Fruit fly (Drosophila melanogaster): Measurements from ENCODE around the gene crp.
A peak's percentile ranks its signal among the peaks of the same experiment; 100 is the strongest.

The crp gene

DNA sequence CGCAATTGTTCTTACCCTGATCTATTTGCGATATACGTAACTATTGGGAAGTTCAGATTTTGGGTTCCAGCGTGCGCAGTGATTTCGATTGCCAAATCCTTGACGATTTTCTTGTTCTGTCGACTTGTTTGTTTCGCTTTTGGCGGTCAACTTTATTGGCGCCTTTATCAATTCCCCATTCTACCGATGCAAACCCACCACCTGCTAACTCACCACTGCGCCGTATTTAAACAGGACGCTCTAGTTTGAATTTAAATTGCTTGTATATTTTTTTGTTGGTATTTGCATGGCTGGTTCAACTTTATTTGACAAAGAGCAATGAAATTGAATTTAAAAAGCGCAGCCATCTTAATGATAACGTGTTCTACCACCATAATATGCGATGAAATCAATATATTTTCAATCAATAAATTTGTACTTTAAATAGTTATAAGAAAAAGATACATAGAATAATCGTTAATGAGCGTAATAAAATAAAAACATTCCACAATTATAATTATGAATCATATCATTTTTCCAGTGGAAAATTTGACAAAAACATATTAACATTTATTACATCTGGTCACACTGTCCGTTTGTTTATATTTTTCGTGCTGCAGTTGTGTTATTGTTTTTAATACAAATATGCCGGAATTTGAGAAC is 25.8 kb downstream of the crp start, which contains the start of the genes twe and CG4935:
Gene twe (minus strand): TSS at position 302 of the 642 bp plus-strand sequence.
Gene CG4935 (plus strand): TSS at position 566 of the 642 bp plus-strand sequence.
- TF ChIP-seq Pif1A (GFP tag; optimal IDR thresholded peaks at IDR 0.05) (no peak), CG13204 (GFP tag; optimal IDR thresholded peaks at IDR 0.05) (no peak), CG8301 (tag; optimal IDR thresholded peaks at IDR 0.05) (no peak), CG17806 (tag; optimal IDR thresholded peaks at IDR 0.05) (no peak), fd96Ca (GFP tag; IDR thresholded peaks at IDR 0.05) (no peak), CG10348 (GFP tag; IDR thresholded peaks at IDR 0.05) (no peak), CG9948 (tag; optimal IDR thresholded peaks at IDR 0.05) (no peak), CG15710 (tag; optimal IDR thresholded peaks at IDR 0.05) (no peak), D1 (tag; optimal IDR thresholded peaks at IDR 0.05) (no peak), CG32121 (GFP tag; IDR thresholded peaks at IDR 0.05) (no peak), Pif1B (GFP tag; optimal IDR thresholded peaks at IDR 0.05) (no peak), rn (GFP tag; IDR thresholded peaks at IDR 0.05) (no peak), gl (tag; optimal IDR thresholded peaks at IDR 0.05) (no peak), CG34367 (tag; optimal IDR thresholded peaks at IDR 0.05) (no peak), Snoo (tag; optimal IDR thresholded peaks at IDR 0.05) (no peak), Ets98B (GFP tag; IDR thresholded peaks at IDR 0.05) (no peak), CG8159 (tag; optimal IDR thresholded peaks at IDR 0.05) (no peak), CG14655 (GFP tag; optimal IDR thresholded peaks at IDR 0.05) (no peak)

DNA sequence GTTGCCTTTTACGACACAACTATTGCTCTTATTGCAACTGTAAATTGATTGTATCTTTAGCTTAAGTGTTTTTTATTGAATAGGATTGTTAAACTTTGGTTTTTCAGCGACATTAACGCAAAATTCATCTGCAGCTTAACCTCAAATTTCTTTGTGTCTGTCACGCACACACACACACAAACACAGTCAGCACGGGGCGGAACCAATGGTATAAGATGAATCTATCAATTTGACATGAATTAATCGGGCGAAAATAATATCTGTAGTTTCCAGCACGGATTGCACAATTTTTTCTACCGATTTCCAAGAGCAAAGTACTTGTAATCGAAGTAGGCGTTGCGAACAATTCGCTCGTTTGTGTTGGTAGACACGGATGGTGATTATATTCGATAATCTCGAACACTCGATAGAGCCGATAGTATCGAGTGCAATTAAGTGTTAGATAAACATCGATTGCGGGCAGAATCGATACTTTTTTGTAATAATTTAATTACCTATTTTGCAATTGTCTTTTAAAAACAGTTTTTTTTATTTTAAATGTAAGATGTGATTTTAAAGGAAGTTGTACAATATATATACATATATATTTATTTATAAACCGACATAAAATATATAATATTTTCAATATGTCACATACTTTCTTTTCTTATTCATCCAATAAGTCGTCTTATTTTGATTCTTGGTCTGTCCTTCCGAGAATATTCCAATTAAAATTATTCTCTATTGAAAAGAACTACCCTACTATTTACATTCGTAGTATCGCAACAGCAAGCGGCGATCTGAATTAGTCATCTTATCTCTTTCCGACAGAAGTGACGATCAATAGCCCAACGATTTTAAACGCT is 30.1 kb downstream of the crp start, which contains the start of the genes PRL-1 and EndoGI:
Gene PRL-1 (minus strand): TSS at position 380 of the 845 bp plus-strand sequence.
Gene EndoGI (plus strand): TSS at position 462 of the 845 bp plus-strand sequence.
- TF ChIP-seq CG8301 (tag; optimal IDR thresholded peaks at IDR 0.05) (peak; percentile 67), CG4496 (GFP tag; IDR thresholded peaks at IDR 0.05) (peak; percentile 91), Pif1A (GFP tag; optimal IDR thresholded peaks at IDR 0.05) (peak; percentile 68), CG9948 (tag; optimal IDR thresholded peaks at IDR 0.05) (peak; percentile 71), Snoo (tag; optimal IDR thresholded peaks at IDR 0.05) (peak; percentile 57), CG17806 (tag; optimal IDR thresholded peaks at IDR 0.05) (peak; percentile 75), Ets98B (GFP tag; IDR thresholded peaks at IDR 0.05) (peak; percentile 78; the same call in 1 of the 2 replicates), CG13204 (GFP tag; optimal IDR thresholded peaks at IDR 0.05) (no peak), rn (GFP tag; IDR thresholded peaks at IDR 0.05) (no peak; the same call in 1 of the 2 replicates), CG32121 (GFP tag; IDR thresholded peaks at IDR 0.05) (peak; percentile 87), Pif1B (GFP tag; optimal IDR thresholded peaks at IDR 0.05) (peak; percentile 47), CG34367 (tag; optimal IDR thresholded peaks at IDR 0.05) (peak; percentile 72), D1 (tag; optimal IDR thresholded peaks at IDR 0.05) (peak; percentile 4), CG8159 (tag; optimal IDR thresholded peaks at IDR 0.05) (peak; percentile 81), EcR (GFP tag; optimal IDR thresholded peaks at IDR 0.05) (no peak), CG14655 (GFP tag; optimal IDR thresholded peaks at IDR 0.05) (no peak), CG15710 (tag; optimal IDR thresholded peaks at IDR 0.05) (peak; percentile 79), gl (tag; optimal IDR thresholded peaks at IDR 0.05) (peak; percentile 10), fd96Ca (GFP tag; IDR thresholded peaks at IDR 0.05) (no peak), CG10348 (GFP tag; IDR thresholded peaks at IDR 0.05) (no peak), CG12605 (GFP tag; IDR thresholded peaks at IDR 0.05) (peak; percentile 85)

DNA sequence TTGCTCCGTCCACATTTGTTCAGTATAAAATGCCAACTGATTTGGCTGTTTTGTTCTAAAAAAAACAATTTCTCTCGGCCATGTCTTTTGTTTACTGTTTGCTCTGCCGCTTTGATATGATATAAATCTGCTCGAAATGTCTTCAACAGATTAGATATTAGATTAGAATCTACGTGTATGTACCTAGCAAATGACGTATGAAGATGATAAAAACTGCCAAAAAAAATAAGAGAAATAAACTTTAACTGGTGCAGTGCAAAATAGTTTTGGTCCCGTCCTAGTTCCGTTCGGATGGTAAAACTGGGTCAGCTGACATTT is 31.5 kb downstream of the crp start:
- no peak for TF ChIP-seq Snoo (tag; optimal IDR thresholded peaks at IDR 0.05)
- TF ChIP-seq CG10348 (GFP tag; IDR thresholded peaks at IDR 0.05): no peak
- no peak for TF ChIP-seq Ets98B (GFP tag; IDR thresholded peaks at IDR 0.05)
- no peak for TF ChIP-seq CG8159 (tag; optimal IDR thresholded peaks at IDR 0.05)
- TF ChIP-seq CG8301 (tag; optimal IDR thresholded peaks at IDR 0.05): no peak
- no peak for TF ChIP-seq EcR (GFP tag; optimal IDR thresholded peaks at IDR 0.05)
- no peak for TF ChIP-seq Pif1B (GFP tag; optimal IDR thresholded peaks at IDR 0.05)
- no peak for TF ChIP-seq CG14655 (GFP tag; optimal IDR thresholded peaks at IDR 0.05)

DNA sequence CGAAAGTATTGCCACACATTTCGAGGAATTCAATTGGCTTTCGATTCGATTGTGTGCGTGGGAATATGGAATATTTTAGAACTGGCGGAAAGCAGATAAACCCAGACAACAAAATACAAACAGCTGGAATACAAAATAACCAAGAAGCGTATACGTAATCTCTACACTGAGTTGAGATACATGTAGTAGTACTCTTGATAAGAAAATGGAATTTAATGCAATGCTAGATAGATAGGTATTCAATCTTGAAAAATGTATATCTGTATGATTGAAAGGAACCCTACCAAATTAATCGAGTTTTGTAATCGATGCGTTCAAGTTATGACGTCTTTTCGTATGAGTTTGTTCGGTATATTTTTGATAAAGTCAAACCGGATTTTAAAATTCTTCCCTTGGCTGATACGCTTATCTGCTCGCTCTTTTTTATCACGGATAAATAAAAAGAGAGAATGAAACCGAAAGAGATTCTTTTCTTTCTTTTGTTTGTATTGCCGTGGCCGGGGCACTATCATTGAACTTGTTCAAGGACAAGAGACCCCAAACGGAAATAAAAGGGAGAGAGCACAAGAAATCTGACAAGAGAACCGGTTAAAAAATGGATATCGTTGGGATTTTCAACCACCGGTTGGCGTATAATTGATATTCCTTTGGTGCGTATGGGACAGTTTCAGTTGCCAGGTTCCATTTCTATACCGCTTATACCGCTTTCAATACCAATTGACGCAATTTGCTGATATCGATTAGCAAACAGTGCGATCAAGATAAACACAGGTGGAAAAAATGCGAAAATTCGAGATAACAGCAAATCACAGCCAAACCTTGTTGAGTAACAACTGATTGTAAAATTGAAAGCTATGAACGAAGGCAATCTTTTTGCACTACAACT is 32.1 kb downstream of the crp start:
- TF ChIP-seq CG13204 (GFP tag; optimal IDR thresholded peaks at IDR 0.05) (peak; percentile 13), CG4496 (GFP tag; IDR thresholded peaks at IDR 0.05) (no peak), CG14655 (GFP tag; optimal IDR thresholded peaks at IDR 0.05) (no peak), CG8301 (tag; optimal IDR thresholded peaks at IDR 0.05) (no peak), Snoo (tag; optimal IDR thresholded peaks at IDR 0.05) (no peak), Pif1A (GFP tag; optimal IDR thresholded peaks at IDR 0.05) (no peak), gl (tag; optimal IDR thresholded peaks at IDR 0.05) (peak; percentile 50), Ets98B (GFP tag; IDR thresholded peaks at IDR 0.05) (no peak), CG8159 (tag; optimal IDR thresholded peaks at IDR 0.05) (peak; percentile 24), D1 (tag; optimal IDR thresholded peaks at IDR 0.05) (no peak), CG12605 (GFP tag; IDR thresholded peaks at IDR 0.05) (no peak), CG34367 (tag; optimal IDR thresholded peaks at IDR 0.05) (peak; percentile 34), CG32121 (GFP tag; IDR thresholded peaks at IDR 0.05) (no peak), fd96Ca (GFP tag; IDR thresholded peaks at IDR 0.05) (no peak), CG10348 (GFP tag; IDR thresholded peaks at IDR 0.05) (no peak), CG15710 (tag; optimal IDR thresholded peaks at IDR 0.05) (peak; percentile 12), rn (GFP tag; IDR thresholded peaks at IDR 0.05) (no peak), CG9948 (tag; optimal IDR thresholded peaks at IDR 0.05) (no peak), Pif1B (GFP tag; optimal IDR thresholded peaks at IDR 0.05) (no peak), CG17806 (tag; optimal IDR thresholded peaks at IDR 0.05) (no peak), EcR (GFP tag; optimal IDR thresholded peaks at IDR 0.05) (peak; percentile 98)

Measured in whole organism, pupa.